Worm (Caenorhabditis elegans): ENCODE results near the gene him-17.

- no peak for TF ChIP-seq lin-35 (GFP tag; optimal IDR thresholded peaks at IDR 0.05)
- TF ChIP-seq rpc-1 (optimal IDR thresholded peaks at IDR 0.05), result no peak
- TF ChIP-seq rpc-1 (tag; optimal IDR thresholded peaks at IDR 0.05), result no peak
- no peak for TF ChIP-seq nfya-1 (tag; optimal IDR thresholded peaks at IDR 0.05; ENCODE audit: borderline replicate concordance, insufficient read depth)
- no peak for TF ChIP-seq pbrm-1 (GFP tag; IDR thresholded peaks at IDR 0.05)
- TF ChIP-seq tbx-9 (tag; optimal IDR thresholded peaks at IDR 0.05; ENCODE audit: borderline replicate concordance), result no peak
- TF ChIP-seq F10E7.11 (tag; optimal IDR thresholded peaks at IDR 0.05), result no peak
- TF ChIP-seq Y53G8AR.9 (GFP tag; conservative IDR thresholded peaks at IDR 0.05), result no peak
- TF ChIP-seq attf-3 (GFP tag; conservative IDR thresholded peaks at IDR 0.05), result no peak
- no peak for TF ChIP-seq K11D2.4 (GFP tag; IDR thresholded peaks at IDR 0.05)
- no peak for TF ChIP-seq hlh-26 (GFP tag; conservative IDR thresholded peaks at IDR 0.05)
- no peak for TF ChIP-seq ceh-40 (GFP tag; IDR thresholded peaks at IDR 0.05)
- no peak for TF ChIP-seq ama-1 (optimal IDR thresholded peaks at IDR 0.05)
- TF ChIP-seq ama-1 (GFP tag; optimal IDR thresholded peaks at IDR 0.05), result no peak
- TF ChIP-seq unc-62 (GFP tag; optimal IDR thresholded peaks at IDR 0.05), result no peak
- TF ChIP-seq dpl-1 (GFP tag; optimal IDR thresholded peaks at IDR 0.05), result no peak
Measured at ce11 chrV:13202127-13202610, 25.7 kb downstream of the him-17 start, which contains the start of the genes col-159 and col-160.
